Fruit fly (Drosophila melanogaster) whole organism, embryonic: ENCODE results near the gene Moe.
A peak's percentile ranks its signal among the peaks of the same experiment; 100 is the strongest.

ENCODE experiments used
- ATbp ChIP-seq: fragments of 200-800 bp; sonication (Bioruptor generic); optimal IDR thresholded peaks from 2 replicates; lab custom pipeline; 2017; ENCODE audit warnings: missing biosample characterization, mild to moderate bottlenecking, missing genetic modification characterization, missing genetic modification reagents
- BEAF-32 ChIP-seq: fragments of 200-800 bp; sonication (Bioruptor generic); optimal IDR thresholded peaks from 3 replicates; lab custom pipeline; 2017; ENCODE audit warnings: missing biosample characterization, missing genetic modification characterization, mild to moderate bottlenecking, moderate library complexity, missing genetic modification reagents
- Bgb ChIP-seq: fragments of 200-800 bp; sonication (Bioruptor generic); IDR thresholded peaks from 2 replicates; pipeline ENCODE4 v1.3.6; 2022; ENCODE audit warnings: missing biosample characterization, missing genetic modification characterization; ENCODE audit not compliant: partially characterized antibody
- CG14860 ChIP-seq: fragments of 200-800 bp; sonication (Bioruptor generic); IDR thresholded peaks from 3 replicates; pipeline ENCODE4 v1.3.6; 2022; ENCODE audit warnings: missing biosample characterization, missing genetic modification characterization; ENCODE audit not compliant: partially characterized antibody
- CG16813 ChIP-seq: fragments of 200-800 bp; sonication (Bioruptor generic); IDR thresholded peaks from 3 replicates; pipeline ENCODE4 v1.3.6; 2022; ENCODE audit warnings: missing biosample characterization, missing genetic modification characterization; ENCODE audit not compliant: partially characterized antibody
- CG17912 ChIP-seq: fragments of 200-800 bp; sonication (Bioruptor generic); optimal IDR thresholded peaks from 2 replicates; lab custom pipeline; 2018; ENCODE audit warnings: missing biosample characterization, mild to moderate bottlenecking, missing genetic modification characterization
- CG2116 ChIP-seq: fragments of 200-800 bp; sonication (Bioruptor generic); optimal IDR thresholded peaks from 3 replicates; lab custom pipeline; 2018; ENCODE audit warnings: missing biosample characterization, mild to moderate bottlenecking, missing genetic modification characterization
- CG2129 ChIP-seq: fragments of 200-800 bp; sonication (Bioruptor generic); IDR thresholded peaks from 2 replicates; pipeline ENCODE4 v1.3.6; 2022; ENCODE audit warnings: missing biosample characterization, missing genetic modification characterization; ENCODE audit not compliant: partially characterized antibody
- CG3281 ChIP-seq: fragments of 200-800 bp; sonication (Bioruptor generic); optimal IDR thresholded peaks from 3 replicates; lab custom pipeline; 2017; ENCODE audit warnings: missing biosample characterization, mild to moderate bottlenecking, missing genetic modification characterization
- CG34224 ChIP-seq: fragments of 200-800 bp; sonication (Bioruptor generic); IDR thresholded peaks from 3 replicates; pipeline ENCODE4 v1.3.6; 2022; ENCODE audit warnings: missing biosample characterization, missing genetic modification characterization; ENCODE audit not compliant: partially characterized antibody
- CG3995 ChIP-seq: fragments of 200-800 bp; sonication (Bioruptor generic); optimal IDR thresholded peaks from 3 replicates; lab custom pipeline; 2016; ENCODE audit warnings: missing biosample characterization, missing genetic modification characterization
- CG42726 ChIP-seq: fragments of 200-800 bp; sonication (Bioruptor generic); IDR thresholded peaks from 2 replicates; pipeline ENCODE4 v1.3.6; 2022; ENCODE audit warnings: missing biosample characterization, missing genetic modification characterization; ENCODE audit not compliant: partially characterized antibody
- CG6791 ChIP-seq: fragments of 200-800 bp; sonication (Bioruptor generic); IDR thresholded peaks from 3 replicates; pipeline ENCODE4 v1.3.6; 2022; ENCODE audit warnings: missing biosample characterization, missing genetic modification characterization; ENCODE audit not compliant: partially characterized antibody
- CG6854 ChIP-seq: fragments of 200-800 bp; sonication (Bioruptor generic); optimal IDR thresholded peaks from 3 replicates; lab custom pipeline; 2017; ENCODE audit warnings: missing biosample characterization, mild to moderate bottlenecking, missing genetic modification characterization
- CG7963 ChIP-seq: fragments of 200-800 bp; sonication (Bioruptor generic); IDR thresholded peaks from 3 replicates; pipeline ENCODE4 v1.3.6; 2022; ENCODE audit warnings: missing biosample characterization, missing genetic modification characterization; ENCODE audit not compliant: partially characterized antibody
- CoRest ChIP-seq: fragments of 200-800 bp; sonication (Bioruptor generic); optimal IDR thresholded peaks from 3 replicates; lab custom pipeline; 2018; ENCODE audit warnings: missing biosample characterization, mild to moderate bottlenecking, missing genetic modification characterization, moderate library complexity
- Dll ChIP-seq: fragments of 200-800 bp; sonication (Bioruptor generic); IDR thresholded peaks from 4 replicates; pipeline ENCODE4 v1.3.6; 2022; ENCODE audit warnings: missing biosample characterization, missing genetic modification characterization; ENCODE audit not compliant: partially characterized antibody
- Dp ChIP-seq: fragments of 200-800 bp; sonication (Bioruptor generic); optimal IDR thresholded peaks from 2 replicates; lab custom pipeline; 2018; ENCODE audit warnings: missing biosample characterization, mild to moderate bottlenecking, missing genetic modification characterization, moderate library complexity
- Dref ChIP-seq: fragments of 200-800 bp; sonication (Bioruptor generic); IDR thresholded peaks from 2 replicates; pipeline ENCODE4 v1.3.6; 2022; ENCODE audit warnings: missing biosample characterization, missing genetic modification characterization
- Ets97D ChIP-seq: fragments of 200-800 bp; sonication (Bioruptor generic); optimal IDR thresholded peaks from 3 replicates; lab custom pipeline; 2016; ENCODE audit warnings: missing biosample characterization, missing genetic modification characterization
- HLH4C ChIP-seq: fragments of 200-800 bp; sonication (Bioruptor generic); IDR thresholded peaks from 3 replicates; pipeline ENCODE4 v1.3.6; 2022; ENCODE audit warnings: missing biosample characterization, missing genetic modification characterization; ENCODE audit not compliant: partially characterized antibody
- HLH54F ChIP-seq: fragments of 200-800 bp; sonication (Bioruptor generic); optimal IDR thresholded peaks from 3 replicates; lab custom pipeline; 2016; ENCODE audit warnings: missing biosample characterization, missing genetic modification characterization
- Max ChIP-seq: fragments of 200-800 bp; sonication (Bioruptor generic); optimal IDR thresholded peaks from 2 replicates; lab custom pipeline; 2016; ENCODE audit warnings: missing biosample characterization, mild to moderate bottlenecking, missing genetic modification characterization
- Myb ChIP-seq: fragments of 200-800 bp; sonication (Bioruptor generic); optimal IDR thresholded peaks from 2 replicates; lab custom pipeline; 2016; ENCODE audit warnings: missing biosample characterization, missing genetic modification characterization
- Scr ChIP-seq: fragments of 200-800 bp; sonication (Bioruptor generic); IDR thresholded peaks from 2 replicates; pipeline ENCODE4 v1.3.6; 2022; ENCODE audit warnings: missing biosample characterization, missing genetic modification characterization; ENCODE audit not compliant: partially characterized antibody
- ato ChIP-seq: fragments of 200-800 bp; sonication (Bioruptor generic); IDR thresholded peaks from 2 replicates; pipeline ENCODE4 v1.3.6; 2022; ENCODE audit warnings: missing biosample characterization, missing genetic modification characterization; ENCODE audit not compliant: partially characterized antibody
- bowl ChIP-seq: fragments of 200-800 bp; sonication (Bioruptor generic); IDR thresholded peaks from 2 replicates; pipeline ENCODE4 v1.3.6; 2022; ENCODE audit warnings: missing biosample characterization, missing genetic modification characterization
- cwo ChIP-seq: fragments of 200-800 bp; sonication (Bioruptor generic); optimal IDR thresholded peaks from 3 replicates; lab custom pipeline; 2017; ENCODE audit warnings: missing biosample characterization, missing genetic modification characterization, mild to moderate bottlenecking, moderate library complexity, missing genetic modification reagents
- dimm ChIP-seq: fragments of 200-800 bp; sonication (Bioruptor generic); IDR thresholded peaks from 2 replicates; pipeline ENCODE4 v1.3.6; 2022; ENCODE audit warnings: missing biosample characterization, missing genetic modification characterization
- dm ChIP-seq: fragments of 200-800 bp; sonication (Bioruptor generic); optimal IDR thresholded peaks from 3 replicates; lab custom pipeline; 2016; ENCODE audit warnings: missing biosample characterization, missing genetic modification characterization
- hb ChIP-seq: fragments of 200-800 bp; sonication (Bioruptor generic); IDR thresholded peaks from 3 replicates; pipeline ENCODE4 v1.3.6; 2022; ENCODE audit warnings: missing biosample characterization, missing genetic modification characterization; ENCODE audit not compliant: partially characterized antibody
- inv ChIP-seq: fragments of 200-800 bp; sonication (Bioruptor generic); IDR thresholded peaks from 2 replicates; pipeline ENCODE4 v1.3.6; 2022; ENCODE audit warnings: missing biosample characterization, missing genetic modification characterization; ENCODE audit not compliant: partially characterized antibody
- knrl ChIP-seq: fragments of 200-800 bp; sonication (Bioruptor generic); IDR thresholded peaks from 3 replicates; pipeline ENCODE4 v1.3.6; 2022; ENCODE audit warnings: missing biosample characterization, missing genetic modification characterization; ENCODE audit not compliant: partially characterized antibody
- nerfin-2 ChIP-seq: fragments of 200-800 bp; sonication (Bioruptor generic); IDR thresholded peaks from 2 replicates; pipeline ENCODE4 v1.3.6; 2022; ENCODE audit warnings: missing biosample characterization, missing genetic modification characterization; ENCODE audit not compliant: partially characterized antibody
- pzg ChIP-seq: fragments of 200-800 bp; sonication (Bioruptor generic); optimal IDR thresholded peaks from 3 replicates; lab custom pipeline; 2018; ENCODE audit warnings: missing biosample characterization, mild to moderate bottlenecking, missing genetic modification characterization, moderate library complexity
- stc ChIP-seq: fragments of 200-800 bp; sonication (Bioruptor generic); IDR thresholded peaks from 2 replicates; pipeline ENCODE4 v1.3.6; 2022; ENCODE audit warnings: missing biosample characterization, missing genetic modification characterization
- unc-4 ChIP-seq: fragments of 200-800 bp; sonication (Bioruptor generic); IDR thresholded peaks from 2 replicates; pipeline ENCODE4 v1.3.6; 2022; ENCODE audit warnings: missing biosample characterization, missing genetic modification characterization; ENCODE audit not compliant: partially characterized antibody
- usp ChIP-seq: fragments of >200 bp; optimal IDR thresholded peaks from 2 replicates; lab custom pipeline; 2017; ENCODE audit warnings: missing biosample characterization, missing genetic modification characterization

Moe gene

DNA sequence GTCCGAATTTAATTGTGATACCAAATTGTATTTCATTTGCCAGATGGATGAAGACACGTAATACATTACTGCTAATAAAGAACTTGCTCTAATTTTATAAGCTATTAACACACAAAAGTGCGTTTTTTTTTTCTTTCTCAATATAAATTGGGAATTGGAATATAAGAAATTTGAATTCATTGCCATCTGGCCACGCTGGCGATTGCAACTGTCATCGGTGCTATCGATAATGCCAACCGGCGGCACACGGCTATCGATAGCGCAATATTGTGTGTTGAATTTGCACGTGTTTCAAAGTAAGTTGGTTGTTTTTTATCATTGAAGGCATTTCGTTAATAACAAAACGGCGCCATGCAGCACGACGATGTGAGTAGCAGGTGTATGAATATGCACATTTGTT is 3.3 kb upstream of the Moe start, which contains the start of gene Rbm13 (continued):
- peak; percentile 72 for TF ChIP-seq unc-4 (GFP tag; lab: Robert Waterston, UW)
- 0 out of 2 replicates have a peak, but pooled peaks have one; percentile 14 for TF ChIP-seq CG2129 (GFP tag; lab: Robert Waterston, UW)
- TF ChIP-seq CG2116 (GFP tag; lab: Kevin White, UChicago) = peak; percentile 38
- peak; percentile 70 for TF ChIP-seq BEAF-32
- TF ChIP-seq CG6791 (GFP tag; lab: Robert Waterston, UW) = peak; percentile 53
- 0 out of 3 replicates have a peak, but pooled peaks have one; percentile 43 for TF ChIP-seq CG34224 (GFP tag; lab: Robert Waterston, UW)
- TF ChIP-seq inv (GFP tag; lab: Robert Waterston, UW) = peak; percentile 30; the same call in 1 of the 2 replicates
- TF ChIP-seq HLH54F = no peak
- TF ChIP-seq hb (GFP tag; lab: Robert Waterston, UW) = 0 out of 3 replicates have a peak, but pooled peaks have one; percentile 43
- peak; percentile 28; the same call in 1 of the 2 replicates for TF ChIP-seq CG42726 (GFP tag; lab: Robert Waterston, UW)
- TF ChIP-seq CG3995 (GFP tag; lab: Kevin White, UChicago) = peak; percentile 77
- TF ChIP-seq usp (GFP tag; lab: Kevin White, UChicago) = no peak
- peak; percentile 70; the same call in 3 of the 4 replicates for TF ChIP-seq Dll (GFP tag; lab: Robert Waterston, UW)
- peak; percentile 90 for TF ChIP-seq Dref (GFP tag; lab: Robert Waterston, UW)
- TF ChIP-seq HLH4C (GFP tag; lab: Robert Waterston, UW) = peak; percentile 65
- peak; percentile 70 for TF ChIP-seq Myb (GFP tag; lab: Kevin White, UChicago)
- peak; percentile 78 for TF ChIP-seq ato (GFP tag; lab: Robert Waterston, UW)
- peak; percentile 23 for TF ChIP-seq cwo (GFP tag; lab: Kevin White, UChicago)
- TF ChIP-seq Ets97D = peak; percentile 7
- peak; percentile 79 for TF ChIP-seq Bgb (GFP tag; lab: Robert Waterston, UW)
- TF ChIP-seq ATbp = no peak
- peak; percentile 80 for TF ChIP-seq dm (GFP tag; lab: Kevin White, UChicago)
- TF ChIP-seq bowl (GFP tag; lab: Robert Waterston, UW) = no peak
- TF ChIP-seq CG14860 = peak; percentile 16; the same call in 1 of the 3 replicates
- peak; percentile 75 for TF ChIP-seq Dp (GFP tag; lab: Kevin White, UChicago)
- TF ChIP-seq Scr (GFP tag; lab: Robert Waterston, UW) = peak; percentile 69
- peak; percentile 52; the same call in 2 of the 3 replicates for TF ChIP-seq CG16813
- TF ChIP-seq stc (GFP tag; lab: Robert Waterston, UW) = no peak
- TF ChIP-seq Max (GFP tag; lab: Kevin White, UChicago) = peak; percentile 54
- TF ChIP-seq CG17912 (GFP tag; lab: Kevin White, UChicago) = no peak
- TF ChIP-seq CG6854 (GFP tag; lab: Kevin White, UChicago) = no peak
- TF ChIP-seq CG7963 (GFP tag; lab: Robert Waterston, UW) = no peak
- TF ChIP-seq CG3281 (GFP tag; lab: Kevin White, UChicago) = no peak
- no peak for TF ChIP-seq dimm (GFP tag; lab: Robert Waterston, UW)
- peak; percentile 28; the same call in 1 of the 2 replicates for TF ChIP-seq nerfin-2 (GFP tag; lab: Robert Waterston, UW)
- TF ChIP-seq knrl (GFP tag; lab: Robert Waterston, UW) = peak; percentile 50; the same call in 2 of the 3 replicates
- peak; percentile 56 for TF ChIP-seq pzg (GFP tag; lab: Kevin White, UChicago)
- TF ChIP-seq CoRest = peak; percentile 1
